Worm (Caenorhabditis elegans) whole organism, L4/young adult: ENCODE results near the gene F53B1.2.

Experiments
- W03F9.2 ChIP-seq: fragments of 150-350 bp; optimal IDR thresholded peaks from 2 replicates; lab custom pipeline; 2014; ENCODE audit warnings: missing biosample characterization, missing genetic modification characterization
- dao-5 ChIP-seq: sonication (generic microtip); optimal IDR thresholded peaks from 2 replicates; lab custom pipeline; 2016; ENCODE audit warnings: missing genotype, missing genetic modification characterization, moderate library complexity, missing compliant biosample characterization

DNA sequence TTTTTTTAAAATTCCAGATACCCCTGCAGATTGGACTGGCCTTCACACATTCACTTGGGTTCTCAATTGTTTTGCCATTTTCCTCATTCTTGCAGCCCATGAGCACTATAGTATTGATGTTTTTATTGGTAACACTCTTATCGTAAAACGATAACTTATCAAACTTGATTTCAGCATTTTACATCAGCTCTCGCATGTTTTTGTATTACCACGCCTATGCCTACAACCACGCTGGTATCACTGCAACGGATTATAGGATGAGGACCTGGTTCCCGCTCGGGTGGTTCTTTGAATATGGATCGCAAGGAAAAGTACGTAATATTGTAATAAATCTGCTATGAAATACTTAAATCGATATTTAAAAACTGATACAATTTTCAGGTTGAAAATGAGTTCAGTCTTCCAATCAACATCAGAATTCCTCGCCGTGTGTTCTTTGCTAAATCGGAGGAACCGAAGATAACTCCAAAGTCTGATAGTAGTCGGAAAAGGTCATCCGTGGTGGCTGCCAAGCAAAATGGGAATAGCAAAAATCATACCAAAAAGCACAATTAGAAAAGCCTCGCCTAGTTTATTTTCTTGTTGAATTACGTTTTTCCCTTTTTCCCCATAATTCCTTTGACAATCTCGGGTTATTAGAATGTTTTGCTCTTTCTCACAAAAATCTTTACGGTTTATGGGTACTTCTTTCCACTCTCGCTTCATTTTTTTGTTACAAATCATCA, 2.0 kb downstream of the F53B1.2 start:
- TF ChIP-seq W03F9.2 (tag; lab: Kevin White, UChicago) = no peak
- TF ChIP-seq dao-5 = no peak
